Fruit fly (Drosophila melanogaster) whole organism, embryonic: ENCODE data around the gene CLS.

Experiments
- Antp ChIP-seq: fragments of 200-800 bp; sonication (Bioruptor generic); optimal IDR thresholded peaks from 3 replicates; lab custom pipeline; 2016; ENCODE audit warnings: missing biosample characterization, missing genetic modification characterization
- Atf-2 ChIP-seq: fragments of 200-800 bp; sonication (Bioruptor generic); optimal IDR thresholded peaks from 2 replicates; lab custom pipeline; 2016; ENCODE audit warnings: missing biosample characterization, missing genetic modification characterization
- CG10267 ChIP-seq: fragments of 200-800 bp; sonication (Bioruptor generic); optimal IDR thresholded peaks from 2 replicates; lab custom pipeline; 2018; ENCODE audit warnings: missing biosample characterization, mild to moderate bottlenecking, missing genetic modification characterization, moderate library complexity
- CG10959 ChIP-seq: fragments of 200-800 bp; sonication (Bioruptor generic); IDR thresholded peaks from 2 replicates; pipeline ENCODE4 v1.3.6; 2022; ENCODE audit warnings: missing biosample characterization, missing genetic modification characterization
- CG11093 ChIP-seq: fragments of 200-800 bp; sonication (Bioruptor generic); IDR thresholded peaks from 3 replicates; pipeline ENCODE4 v1.3.6; 2022; ENCODE audit warnings: missing biosample characterization, missing genetic modification characterization
- CG12104 ChIP-seq: fragments of 200-800 bp; sonication (Bioruptor generic); optimal IDR thresholded peaks from 3 replicates; lab custom pipeline; 2016; ENCODE audit warnings: missing biosample characterization, missing genetic modification characterization
- CG14014 ChIP-seq: fragments of 200-800 bp; sonication (Bioruptor generic); IDR thresholded peaks from 2 replicates; pipeline ENCODE4 v1.3.6; 2022; ENCODE audit warnings: missing biosample characterization, missing genetic modification characterization
- CG14441 ChIP-seq: fragments of 200-800 bp; sonication (Bioruptor generic); IDR thresholded peaks from 2 replicates; pipeline ENCODE4 v1.3.6; 2022; ENCODE audit warnings: missing biosample characterization, missing genetic modification characterization
- CG14667 ChIP-seq: fragments of 200-800 bp; sonication (Bioruptor generic); IDR thresholded peaks from 2 replicates; pipeline ENCODE4 v1.3.6; 2022; ENCODE audit warnings: missing biosample characterization, missing genetic modification characterization
- CG14710 ChIP-seq: fragments of 200-800 bp; sonication (Bioruptor generic); optimal IDR thresholded peaks from 3 replicates; lab custom pipeline; 2019; ENCODE audit warnings: missing biosample characterization, mild to moderate bottlenecking, missing genetic modification characterization, moderate library complexity
- CG17328 ChIP-seq: fragments of 200-800 bp; sonication (Bioruptor generic); IDR thresholded peaks from 2 replicates; pipeline ENCODE4 v1.3.6; 2022; ENCODE audit warnings: missing biosample characterization, missing genetic modification characterization
- CG17385 ChIP-seq: fragments of 200-800 bp; sonication (Bioruptor generic); optimal IDR thresholded peaks from 3 replicates; lab custom pipeline; 2018; ENCODE audit warnings: missing biosample characterization, mild to moderate bottlenecking, missing genetic modification characterization
- CG1792 ChIP-seq: fragments of 200-800 bp; sonication (Bioruptor generic); optimal IDR thresholded peaks from 2 replicates; lab custom pipeline; 2016; ENCODE audit warnings: missing biosample characterization, missing genetic modification characterization
- CG1832 ChIP-seq: fragments of 200-800 bp; sonication (Bioruptor generic); optimal IDR thresholded peaks from 2 replicates; lab custom pipeline; 2017; ENCODE audit warnings: missing biosample characterization, mild to moderate bottlenecking, missing genetic modification characterization, inconsistent platforms
- CG2120 ChIP-seq: fragments of 200-800 bp; sonication (Bioruptor generic); optimal IDR thresholded peaks from 3 replicates; lab custom pipeline; 2016; ENCODE audit warnings: missing biosample characterization, missing genetic modification characterization
- CG3163 ChIP-seq: fragments of 200-800 bp; sonication (Bioruptor generic); optimal IDR thresholded peaks from 3 replicates; lab custom pipeline; 2016; ENCODE audit warnings: missing biosample characterization, missing genetic modification characterization
- CG34376 ChIP-seq: fragments of 200-800 bp; sonication (Bioruptor generic); optimal IDR thresholded peaks from 2 replicates; lab custom pipeline; 2018; ENCODE audit warnings: missing biosample characterization, mild to moderate bottlenecking, missing genetic modification characterization
- CG3726 ChIP-seq: fragments of 200-800 bp; sonication (Bioruptor generic); IDR thresholded peaks from 3 replicates; pipeline ENCODE4, ENCODE4 v1.3.6; 2022; ENCODE audit warnings: missing biosample characterization, missing genetic modification characterization
- CG4730 ChIP-seq: fragments of 200-800 bp; sonication (Bioruptor generic); IDR thresholded peaks from 2 replicates; pipeline ENCODE4 v1.3.6; 2022; ENCODE audit warnings: missing biosample characterization, missing genetic modification characterization
- CG6689 ChIP-seq: fragments of 200-800 bp; sonication (Bioruptor generic); IDR thresholded peaks from 2 replicates; pipeline ENCODE4 v1.3.6; 2022; ENCODE audit warnings: missing biosample characterization, missing genetic modification characterization
- CG6765 ChIP-seq: fragments of 200-800 bp; sonication (Bioruptor generic); optimal IDR thresholded peaks from 3 replicates; lab custom pipeline; 2017; ENCODE audit warnings: missing biosample characterization, mild to moderate bottlenecking, missing genetic modification characterization
- CG7786 ChIP-seq: fragments of 200-800 bp; sonication (Bioruptor generic); optimal IDR thresholded peaks from 2 replicates; lab custom pipeline; 2016; ENCODE audit warnings: missing biosample characterization, missing genetic modification characterization
- CG9437 ChIP-seq: fragments of 200-800 bp; sonication (Bioruptor generic); optimal IDR thresholded peaks from 2 replicates; lab custom pipeline; 2018; ENCODE audit warnings: missing biosample characterization, mild to moderate bottlenecking, missing genetic modification characterization
- CG9876 ChIP-seq: fragments of 200-800 bp; sonication (Bioruptor generic); optimal IDR thresholded peaks from 2 replicates; lab custom pipeline; 2016; ENCODE audit warnings: missing biosample characterization, missing genetic modification characterization
- CkIIα-i1 ChIP-seq: fragments of 200-800 bp; sonication (Bioruptor generic); IDR thresholded peaks from 2 replicates; pipeline ENCODE4 v1.3.6; 2022; ENCODE audit warnings: missing biosample characterization, missing genetic modification characterization
- D19A ChIP-seq: fragments of 200-800 bp; optimal IDR thresholded peaks from 3 replicates; lab custom pipeline; 2019; ENCODE audit warnings: missing biosample characterization, mild to moderate bottlenecking, missing genetic modification characterization, moderate library complexity
- Dip2 ChIP-seq: fragments of 200-800 bp; sonication (Bioruptor generic); IDR thresholded peaks from 2 replicates; pipeline ENCODE4 v1.3.6; 2022; ENCODE audit warnings: missing biosample characterization, missing genetic modification characterization
- Dip3 ChIP-seq: fragments of 200-800 bp; sonication (Bioruptor generic); optimal IDR thresholded peaks from 3 replicates; lab custom pipeline; 2016; ENCODE audit warnings: missing biosample characterization, missing genetic modification characterization
- Fer1 ChIP-seq: fragments of 200-800 bp; sonication (Bioruptor generic); optimal IDR thresholded peaks from 2 replicates; lab custom pipeline; 2017; ENCODE audit warnings: missing biosample characterization, mild to moderate bottlenecking, missing genetic modification characterization
- Poxn ChIP-seq: fragments of 200-800 bp; sonication (Bioruptor generic); IDR thresholded peaks from 2 replicates; pipeline ENCODE4 v1.3.6; 2022; ENCODE audit warnings: missing biosample characterization, missing genetic modification characterization
- Six4 ChIP-seq: fragments of 200-800 bp; sonication (Bioruptor generic); optimal IDR thresholded peaks from 2 replicates; lab custom pipeline; 2016; ENCODE audit warnings: missing biosample characterization, missing genetic modification characterization
- TFAM ChIP-seq: fragments of 200-800 bp; sonication (Bioruptor generic); optimal IDR thresholded peaks from 2 replicates; lab custom pipeline; 2017; ENCODE audit warnings: missing biosample characterization, missing genetic modification characterization, inconsistent platforms
- ab ChIP-seq: fragments of 200-800 bp; sonication (Bioruptor generic); optimal IDR thresholded peaks from 2 replicates; lab custom pipeline; 2016; ENCODE audit warnings: missing biosample characterization, missing genetic modification characterization
- ara ChIP-seq: fragments of 200-800 bp; sonication (Bioruptor generic); IDR thresholded peaks from 2 replicates; pipeline ENCODE4 v1.3.6; 2022; ENCODE audit warnings: missing biosample characterization, missing genetic modification characterization
- ato ChIP-seq: fragments of 200-800 bp; sonication (Bioruptor generic); IDR thresholded peaks from 2 replicates; pipeline ENCODE4 v1.3.6; 2022; ENCODE audit warnings: missing biosample characterization, missing genetic modification characterization; ENCODE audit not compliant: partially characterized antibody
- btn ChIP-seq: fragments of 200-800 bp; sonication (Bioruptor generic); optimal IDR thresholded peaks from 2 replicates; lab custom pipeline; 2016; ENCODE audit warnings: missing biosample characterization, missing genetic modification characterization
- cas ChIP-seq: fragments of 200-800 bp; sonication (Bioruptor generic); IDR thresholded peaks from 2 replicates; pipeline ENCODE4 v1.3.6; 2022; ENCODE audit warnings: missing biosample characterization, missing genetic modification characterization
- chif ChIP-seq, 2 experiments: fragments of 200-800 bp; sonication (Bioruptor generic); optimal IDR thresholded peaks; 3 replicates each; lab custom pipeline; 2016; ENCODE audit warnings: missing biosample characterization in 2 of 2, missing genetic modification characterization in 2 of 2
- fru ChIP-seq: fragments of >200 bp; optimal IDR thresholded peaks from 2 replicates; lab custom pipeline; 2017
- gfzf ChIP-seq: fragments of 200-800 bp; sonication (Bioruptor generic); optimal IDR thresholded peaks from 2 replicates; lab custom pipeline; 2016; ENCODE audit warnings: missing biosample characterization, mild to moderate bottlenecking, missing genetic modification characterization, moderate library complexity
- hb ChIP-seq: fragments of 200-800 bp; sonication (Bioruptor generic); IDR thresholded peaks from 3 replicates; pipeline ENCODE4 v1.3.6; 2022; ENCODE audit warnings: missing biosample characterization, missing genetic modification characterization; ENCODE audit not compliant: partially characterized antibody
- ind ChIP-seq: fragments of 200-800 bp; sonication (Bioruptor generic); optimal IDR thresholded peaks from 3 replicates; lab custom pipeline; 2016; ENCODE audit warnings: missing biosample characterization, missing genetic modification characterization
- kah ChIP-seq: fragments of 200-800 bp; sonication (Bioruptor generic); optimal IDR thresholded peaks from 2 replicates; lab custom pipeline; 2018; ENCODE audit warnings: missing biosample characterization, mild to moderate bottlenecking, missing genetic modification characterization
- nom ChIP-seq: fragments of 200-800 bp; sonication (Bioruptor generic); optimal IDR thresholded peaks from 2 replicates; lab custom pipeline; 2017; ENCODE audit warnings: missing biosample characterization, missing genetic modification characterization, mild to moderate bottlenecking, moderate library complexity, missing genetic modification reagents
- oc ChIP-seq: fragments of 200-800 bp; sonication (Bioruptor generic); optimal IDR thresholded peaks from 2 replicates; lab custom pipeline; 2018; ENCODE audit warnings: missing biosample characterization, mild to moderate bottlenecking, missing genetic modification characterization, moderate library complexity
- onecut ChIP-seq: fragments of 200-800 bp; sonication (Bioruptor generic); IDR thresholded peaks from 2 replicates; pipeline ENCODE4 v1.3.6; 2022; ENCODE audit warnings: missing biosample characterization, missing genetic modification characterization
- pan ChIP-seq, 4 experiments: fragments of >200 bp in 3 of 4; fragments of 200-800 bp in 1 of 4; sonication (Bioruptor generic) in 1 of 4; optimal IDR thresholded peaks in 3 of 4; IDR thresholded peaks in 1 of 4; 2 replicates each; pipeline versions ENCODE4 v1.3.6 to Lab custom; 2017 to 2022; ENCODE audit warnings: missing biosample characterization in 2 of 4, missing genetic modification characterization in 2 of 4, mixed read lengths in 1 of 4
- pum ChIP-seq: fragments of 200-800 bp; sonication (Bioruptor generic); optimal IDR thresholded peaks from 2 replicates; lab custom pipeline; 2016; ENCODE audit warnings: missing biosample characterization, missing genetic modification characterization
- seq ChIP-seq: fragments of 200-800 bp; sonication (Bioruptor generic); IDR thresholded peaks from 2 replicates; pipeline ENCODE4 v1.3.6; 2022; ENCODE audit warnings: missing biosample characterization, missing genetic modification characterization
- slbo ChIP-seq: fragments of 200-800 bp; sonication (Bioruptor generic); IDR thresholded peaks from 2 replicates; pipeline ENCODE4 v1.3.6; 2022; ENCODE audit warnings: missing biosample characterization, missing genetic modification characterization
- slou ChIP-seq: fragments of 200-800 bp; sonication (Bioruptor generic); optimal IDR thresholded peaks from 3 replicates; lab custom pipeline; 2016; ENCODE audit warnings: missing biosample characterization, missing genetic modification characterization
- zfh1 ChIP-seq: fragments of 200-800 bp; sonication (Bioruptor generic); IDR thresholded peaks from 3 replicates; pipeline ENCODE4 v1.3.6; 2022; ENCODE audit warnings: missing biosample characterization, missing genetic modification characterization

The CLS gene

dm6 chr3R:25684859-25685258 is 2.3 kb downstream of the CLS start, which contains the start of gene RpL27 (continued):
- peak; percentile 60 for TF ChIP-seq D19A (tag; lab: Kevin White, UChicago)
- TF ChIP-seq fru = no peak
- peak; percentile 72 for TF ChIP-seq ato (GFP tag; lab: Robert Waterston, UW)
- TF ChIP-seq Dip3 = peak; percentile 66
- no peak for TF ChIP-seq CG6689 (GFP tag; lab: Robert Waterston, UW)
- TF ChIP-seq pum = peak; percentile 10
- no peak for TF ChIP-seq CkIIα-i1 (GFP tag; lab: Robert Waterston, UW)
- TF ChIP-seq slbo = peak; percentile 66
- no peak for TF ChIP-seq CG1832 (GFP tag; lab: Kevin White, UChicago)
- TF ChIP-seq CG14441 (GFP tag; lab: Robert Waterston, UW) = peak; percentile 66
- no peak for TF ChIP-seq CG10959 (GFP tag; lab: Robert Waterston, UW)
- peak; percentile 49 for TF ChIP-seq CG2120
- TF ChIP-seq chif (GFP tag; optimal IDR thresholded peaks at IDR 0.05; lab: Kevin White, UChicago) = peak; percentile 53 to 65
- no peak for TF ChIP-seq oc
- TF ChIP-seq Six4 = peak; percentile 59
- peak; percentile 33 for TF ChIP-seq Antp
- no peak for TF ChIP-seq ab (GFP tag; lab: Kevin White, UChicago)
- TF ChIP-seq CG9876 (GFP tag; lab: Kevin White, UChicago) = peak; percentile 81
- no peak for TF ChIP-seq CG3726
- peak; percentile 85 for TF ChIP-seq onecut (GFP tag; lab: Robert Waterston, UW)
- peak; percentile 81 for TF ChIP-seq CG10267
- peak; percentile 81 for TF ChIP-seq CG12104 (GFP tag; lab: Kevin White, UChicago)
- peak; percentile 95 for TF ChIP-seq CG34376
- TF ChIP-seq gfzf (GFP tag; lab: Kevin White, UChicago) = peak; percentile 86
- TF ChIP-seq pan (optimal IDR thresholded peaks at IDR 0.05; lab: Kevin White, UChicago) = no peak
- peak in 1 of 2 experiments; percentile 74 for TF ChIP-seq pan (GFP tag; optimal IDR thresholded peaks at IDR 0.05 in 1 of 2, IDR thresholded peaks at IDR 0.05 in 1 of 2)
- TF ChIP-seq nom (GFP tag; lab: Kevin White, UChicago) = peak; percentile 86
- peak; percentile 34 for TF ChIP-seq CG7786 (GFP tag; lab: Kevin White, UChicago)
- peak; percentile 13 for TF ChIP-seq CG3163 (GFP tag; lab: Kevin White, UChicago)
- TF ChIP-seq slou = peak; percentile 28
- TF ChIP-seq Dip2 (GFP tag; lab: Robert Waterston, UW) = no peak
- peak; percentile 21 for TF ChIP-seq Atf-2 (GFP tag; lab: Kevin White, UChicago)
- peak; percentile 78 for TF ChIP-seq zfh1 (GFP tag; lab: Robert Waterston, UW)
- peak; percentile 82 for TF ChIP-seq kah (GFP tag; lab: Kevin White, UChicago)
- TF ChIP-seq CG17328 (GFP tag; lab: Robert Waterston, UW) = peak; percentile 79
- peak; percentile 88 for TF ChIP-seq CG17385 (GFP tag; lab: Kevin White, UChicago)
- TF ChIP-seq CG11093 = no peak
- peak; percentile 46 for TF ChIP-seq ind (GFP tag; lab: Kevin White, UChicago)
- TF ChIP-seq hb = no peak
- peak; percentile 51; the same call in 1 of the 2 replicates for TF ChIP-seq seq (GFP tag; lab: Robert Waterston, UW)
- TF ChIP-seq TFAM (GFP tag; lab: Kevin White, UChicago) = peak; percentile 49
- peak; percentile 38 for TF ChIP-seq btn (GFP tag; lab: Kevin White, UChicago)
- no peak for TF ChIP-seq CG14667 (GFP tag; lab: Robert Waterston, UW)
- no peak for TF ChIP-seq Poxn (GFP tag; lab: Robert Waterston, UW)
- peak; percentile 93 for TF ChIP-seq CG6765
- TF ChIP-seq CG4730 (GFP tag; lab: Robert Waterston, UW) = peak; percentile 31; the same call in 1 of the 2 replicates
- TF ChIP-seq CG14014 = peak; percentile 73
- TF ChIP-seq CG9437 (GFP tag; lab: Kevin White, UChicago) = peak; percentile 78
- no peak; the same call in 1 of the 2 replicates for TF ChIP-seq ara (GFP tag; lab: Robert Waterston, UW)
- peak; percentile 93 for TF ChIP-seq Fer1 (GFP tag; lab: Kevin White, UChicago)
- peak; percentile 27 for TF ChIP-seq CG1792 (GFP tag; lab: Kevin White, UChicago)
- TF ChIP-seq cas (GFP tag; lab: Robert Waterston, UW) = 0 out of 2 replicates have a peak, but pooled peaks have one; percentile 22
- TF ChIP-seq CG14710 = peak; percentile 85
